Worm (Caenorhabditis elegans): Measurements from ENCODE around the gene M117.6.
A peak's percentile ranks its signal among the peaks of the same experiment; 100 is the strongest.

The M117.6 gene

ce11 chrIV:11871083-11871482 lies 43.2 kb upstream of the M117.6 start (continued):
- TF ChIP-seq nhr-71 (tag; optimal IDR thresholded peaks at IDR 0.05) (peak; percentile 51), lsy-2 (tag; optimal IDR thresholded peaks at IDR 0.05) (peak; percentile 12 to 43), ceh-90 (tag; optimal IDR thresholded peaks at IDR 0.05) (no peak), fkh-4 (tag; optimal IDR thresholded peaks at IDR 0.05; ENCODE audit: borderline replicate concordance) (no peak), dsc-1 (tag; optimal IDR thresholded peaks at IDR 0.05) (peak; percentile 44), ztf-4 (tag; optimal IDR thresholded peaks at IDR 0.05) (no peak), vab-15 (tag; optimal IDR thresholded peaks at IDR 0.05) (no peak), efl-1 (optimal IDR thresholded peaks at IDR 0.05) (peak; percentile 7 to 26), efl-1 (GFP tag; optimal IDR thresholded peaks at IDR 0.05 in 1 of 2) (no peak), egl-13 (tag; optimal IDR thresholded peaks at IDR 0.05) (no peak), rnt-1 (tag; optimal IDR thresholded peaks at IDR 0.05) (no peak), hpl-2 (GFP tag; optimal IDR thresholded peaks at IDR 0.05) (no peak), pag-3 (tag; optimal IDR thresholded peaks at IDR 0.05; ENCODE audit: borderline replicate concordance, insufficient read depth) (no peak), unc-86 (tag; optimal IDR thresholded peaks at IDR 0.05) (peak; percentile 59), alr-1 (tag; optimal IDR thresholded peaks at IDR 0.05; ENCODE audit: borderline replicate concordance) (no peak), tlp-1 (tag; optimal IDR thresholded peaks at IDR 0.05) (no peak), lin-35 (GFP tag; optimal IDR thresholded peaks at IDR 0.05) (peak in 1 of 2 experiments; percentile 17), skn-1 (tag; optimal IDR thresholded peaks at IDR 0.05) (no peak), zip-4 (GFP tag; optimal IDR thresholded peaks at IDR 0.05) (no peak), ceh-8 (GFP tag; optimal IDR thresholded peaks at IDR 0.05) (peak; percentile 30), ceh-82 (tag; optimal IDR thresholded peaks at IDR 0.05) (peak in 2 of 3 experiments; percentile 28 to 63)

- TF ChIP-seq lin-35 (GFP tag; optimal IDR thresholded peaks at IDR 0.05): no peak
- TF ChIP-seq jun-1 (tag; optimal IDR thresholded peaks at IDR 0.05): no peak
- TF ChIP-seq rnt-1 (tag; optimal IDR thresholded peaks at IDR 0.05): no peak
- TF ChIP-seq lin-15B (tag; optimal IDR thresholded peaks at IDR 0.05): no peak
- no peak for TF ChIP-seq nhr-85 (tag)
- TF ChIP-seq F16B12.6 (tag; optimal IDR thresholded peaks at IDR 0.05): no peak
- TF ChIP-seq nhr-71 (tag; optimal IDR thresholded peaks at IDR 0.05): no peak
- TF ChIP-seq nhr-28 (tag; optimal IDR thresholded peaks at IDR 0.05): no peak
- no peak for TF ChIP-seq ets-5 (GFP tag; IDR thresholded peaks at IDR 0.05)
- no peak for TF ChIP-seq C16A3.4 (tag; optimal IDR thresholded peaks at IDR 0.05)
These were observed 40.5 kb upstream of the M117.6 start for ce11 chrIV:11868452-11868851.

ce11 chrIV:11867652-11868232 lies 39.8 kb upstream of the M117.6 start:
- no peak for TF ChIP-seq ama-1 (optimal IDR thresholded peaks at IDR 0.05)
- no peak for TF ChIP-seq nhr-77 (tag; optimal IDR thresholded peaks at IDR 0.05)
- no peak for TF ChIP-seq zag-1 (tag; optimal IDR thresholded peaks at IDR 0.05)
- no peak for TF ChIP-seq aha-1 (tag; optimal IDR thresholded peaks at IDR 0.05)
- TF ChIP-seq sox-4 (tag; optimal IDR thresholded peaks at IDR 0.05): no peak
- TF ChIP-seq isw-1 (GFP tag; IDR thresholded peaks at IDR 0.05): no peak
- TF ChIP-seq xbp-1 (tag; optimal IDR thresholded peaks at IDR 0.05): no peak
- TF ChIP-seq unc-130 (tag; optimal IDR thresholded peaks at IDR 0.05): no peak
- TF ChIP-seq tbx-2 (tag; optimal IDR thresholded peaks at IDR 0.05): no peak
- TF ChIP-seq lir-3 (tag; optimal IDR thresholded peaks at IDR 0.05; ENCODE audit: poor library complexity): no peak
- no peak for TF ChIP-seq lsy-2 (tag; optimal IDR thresholded peaks at IDR 0.05)
- no peak for TF ChIP-seq alr-1 (tag; optimal IDR thresholded peaks at IDR 0.05; ENCODE audit: borderline replicate concordance)
- peak; percentile 73 for TF ChIP-seq dsc-1 (tag; optimal IDR thresholded peaks at IDR 0.05)
- TF ChIP-seq lin-15B (tag; optimal IDR thresholded peaks at IDR 0.05): no peak
- TF ChIP-seq elt-3 (tag; optimal IDR thresholded peaks at IDR 0.05): no peak
- TF ChIP-seq efl-3 (GFP tag; optimal IDR thresholded peaks at IDR 0.05): no peak
- no peak for TF ChIP-seq egl-27 (tag; optimal IDR thresholded peaks at IDR 0.05)
- TF ChIP-seq ztf-11 (tag; optimal IDR thresholded peaks at IDR 0.05): peak in 1 of 2 experiments; percentile 45
- no peak for TF ChIP-seq F16B12.6 (tag; optimal IDR thresholded peaks at IDR 0.05)
- no peak for TF ChIP-seq ztf-4 (tag; optimal IDR thresholded peaks at IDR 0.05)
- TF ChIP-seq egl-13 (tag; optimal IDR thresholded peaks at IDR 0.05): peak; percentile 6
- TF ChIP-seq nhr-47 (tag; optimal IDR thresholded peaks at IDR 0.05): peak; percentile 20
- TF ChIP-seq nhr-76 (tag; optimal IDR thresholded peaks at IDR 0.05): no peak
- peak; percentile 58 for TF ChIP-seq unc-86 (tag; optimal IDR thresholded peaks at IDR 0.05)
- TF ChIP-seq ceh-82 (tag; optimal IDR thresholded peaks at IDR 0.05): no peak
- no peak for TF ChIP-seq C04F5.9 (tag; optimal IDR thresholded peaks at IDR 0.05)
- TF ChIP-seq hpl-2 (GFP tag; optimal IDR thresholded peaks at IDR 0.05): no peak
- peak; percentile 65 for TF ChIP-seq lin-14 (GFP tag; optimal IDR thresholded peaks at IDR 0.05)
- peak; percentile 29 for TF ChIP-seq fkh-8 (tag; optimal IDR thresholded peaks at IDR 0.05)
